Fruit fly (Drosophila melanogaster): Measurements from ENCODE around the gene CG8924.
A peak's percentile ranks its signal among the peaks of the same experiment; 100 is the strongest.

CG8924 gene

DNA sequence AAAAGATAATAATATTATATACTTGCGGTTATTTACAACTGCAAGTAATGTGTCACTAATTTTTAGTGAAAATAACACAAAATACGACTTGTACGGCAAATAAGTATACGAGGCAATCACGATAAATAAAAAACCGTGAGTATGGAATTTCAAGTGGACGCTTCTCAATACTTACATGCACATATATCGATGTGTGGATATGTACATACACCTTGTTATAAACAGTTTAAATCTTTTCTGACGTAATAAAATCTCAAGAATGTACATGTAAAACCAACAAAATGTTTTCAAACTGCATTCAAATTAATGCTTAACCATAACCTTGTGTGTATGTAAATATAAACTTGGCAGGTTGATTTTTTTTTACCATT lies 51.6 kb downstream of the CG8924 start (continued):
- TF ChIP-seq CG10543 (GFP tag; optimal IDR thresholded peaks at IDR 0.05), result no peak
- no peak for TF ChIP-seq seq (GFP tag; IDR thresholded peaks at IDR 0.05)
- no peak for TF ChIP-seq pho (GFP tag; optimal IDR thresholded peaks at IDR 0.05)
- TF ChIP-seq CG43689 (GFP tag; IDR thresholded peaks at IDR 0.05), result no peak
- 0 out of 4 replicates have a peak, but pooled peaks have one; percentile 60 for TF ChIP-seq chinmo (GFP tag; IDR thresholded peaks at IDR 0.05; ENCODE audit: partially characterized antibody)
- TF ChIP-seq CG4617 (GFP tag; optimal IDR thresholded peaks at IDR 0.05; ENCODE audit: borderline replicate concordance), result peak; percentile 10
- TF ChIP-seq ap (GFP tag; IDR thresholded peaks at IDR 0.05), result no peak
- TF ChIP-seq GATAe (GFP tag; conservative IDR thresholded peaks at IDR 0.05), result no peak
- TF ChIP-seq Dip3 (GFP tag; optimal IDR thresholded peaks at IDR 0.05), result no peak
- TF ChIP-seq fru (optimal IDR thresholded peaks at IDR 0.05), result no peak
- no peak for TF ChIP-seq ken (GFP tag; IDR thresholded peaks at IDR 0.05)
- no peak for TF ChIP-seq Max (GFP tag; optimal IDR thresholded peaks at IDR 0.05)
- TF ChIP-seq Lpt (GFP tag; optimal IDR thresholded peaks at IDR 0.05), result no peak
- no peak for TF ChIP-seq Abd-B (GFP tag; optimal IDR thresholded peaks at IDR 0.05)
- TF ChIP-seq zen (tag; optimal IDR thresholded peaks at IDR 0.05), result no peak
- peak; percentile 54 for TF ChIP-seq YL-1 (GFP tag; optimal IDR thresholded peaks at IDR 0.05)
- no peak for TF ChIP-seq Fer1 (GFP tag; optimal IDR thresholded peaks at IDR 0.05)
- TF ChIP-seq CG30020 (tag; optimal IDR thresholded peaks at IDR 0.05), result no peak
- TF ChIP-seq MTF-1 (GFP tag; optimal IDR thresholded peaks at IDR 0.05; ENCODE audit: borderline replicate concordance), result no peak
- no peak for TF ChIP-seq CG13123 (GFP tag; optimal IDR thresholded peaks at IDR 0.05)
- no peak for TF ChIP-seq HLH3B (GFP tag; IDR thresholded peaks at IDR 0.05)
- no peak for TF ChIP-seq ATbp (GFP tag; optimal IDR thresholded peaks at IDR 0.05)
- no peak for TF ChIP-seq esg (GFP tag; conservative IDR thresholded peaks at IDR 0.05)
- peak; percentile 8 for TF ChIP-seq Sry-δ (GFP tag; optimal IDR thresholded peaks at IDR 0.05)
- TF ChIP-seq Pdp1 (GFP tag; optimal IDR thresholded peaks at IDR 0.05), result peak in 1 of 2 experiments; percentile 62
- TF ChIP-seq Bteb2 (GFP tag; optimal IDR thresholded peaks at IDR 0.05), result no peak
- TF ChIP-seq cg (GFP tag; optimal IDR thresholded peaks at IDR 0.05), result peak; percentile 41
- TF ChIP-seq br (optimal IDR thresholded peaks at IDR 0.05), result no peak
- TF ChIP-seq inv (GFP tag; IDR thresholded peaks at IDR 0.05; ENCODE audit: partially characterized antibody), result 0 out of 2 replicates have a peak, but pooled peaks have one; percentile 4
- no peak for TF ChIP-seq CG4360 (GFP tag; IDR thresholded peaks at IDR 0.05)
- no peak for TF ChIP-seq zfh1 (GFP tag; IDR thresholded peaks at IDR 0.05)
- no peak for TF ChIP-seq HLH4C (GFP tag; IDR thresholded peaks at IDR 0.05; ENCODE audit: partially characterized antibody)
- TF ChIP-seq unpg (GFP tag; optimal IDR thresholded peaks at IDR 0.05), result no peak
- no peak for TF ChIP-seq en (GFP tag; optimal IDR thresholded peaks at IDR 0.05)

Measured in whole organism, embryonic.